Fruit fly (Drosophila melanogaster) whole organism, embryonic: ENCODE measurements around the gene CG2747.

Source experiments
- Ada2b ChIP-seq: fragments of 200-800 bp; sonication (Bioruptor generic); IDR thresholded peaks from 2 replicates; pipeline ENCODE4 v1.3.6; 2022; ENCODE audit warnings: missing biosample characterization, missing genetic modification characterization
- CG11560 ChIP-seq: fragments of 200-800 bp; sonication (Bioruptor generic); IDR thresholded peaks from 3 replicates; pipeline ENCODE4 v1.3.6; 2022; ENCODE audit warnings: missing biosample characterization, missing genetic modification characterization
- CG12155 ChIP-seq: fragments of 200-800 bp; sonication (Bioruptor generic); optimal IDR thresholded peaks from 3 replicates; lab custom pipeline; 2016; ENCODE audit warnings: missing biosample characterization, missing genetic modification characterization
- CG17802 ChIP-seq: fragments of 200-800 bp; sonication (Bioruptor generic); optimal IDR thresholded peaks from 2 replicates; lab custom pipeline; 2018; ENCODE audit warnings: missing biosample characterization, mild to moderate bottlenecking, missing genetic modification characterization, moderate library complexity
- Hmx ChIP-seq: fragments of 200-800 bp; sonication (Bioruptor generic); optimal IDR thresholded peaks from 2 replicates; lab custom pipeline; 2016; ENCODE audit warnings: missing biosample characterization, missing genetic modification characterization
- fd64A ChIP-seq: fragments of 200-800 bp; sonication (Bioruptor generic); optimal IDR thresholded peaks from 3 replicates; lab custom pipeline; 2018; ENCODE audit warnings: missing biosample characterization, mild to moderate bottlenecking, missing genetic modification characterization
- ftz-f1 ChIP-seq: fragments of 200-800 bp; sonication (Bioruptor generic); optimal IDR thresholded peaks from 2 replicates; lab custom pipeline; 2016; ENCODE audit warnings: missing biosample characterization, missing genetic modification characterization
- maf-S ChIP-seq: fragments of 200-800 bp; sonication (Bioruptor generic); optimal IDR thresholded peaks from 2 replicates; lab custom pipeline; 2016; ENCODE audit warnings: missing biosample characterization, missing genetic modification characterization
- trh ChIP-seq: fragments of 200-800 bp; sonication (Bioruptor generic); optimal IDR thresholded peaks from 2 replicates; lab custom pipeline; 2016; ENCODE audit warnings: missing biosample characterization, missing genetic modification characterization
- usp ChIP-seq: fragments of >200 bp; optimal IDR thresholded peaks from 2 replicates; lab custom pipeline; 2017; ENCODE audit warnings: missing biosample characterization, missing genetic modification characterization

dm6 chr3R:7994629-7995028 is 36.0 kb downstream of the CG2747 start:
- TF ChIP-seq maf-S (GFP tag; lab: Kevin White, UChicago) = no peak
- no peak for TF ChIP-seq CG11560 (tag; lab: Robert Waterston, UW)
- TF ChIP-seq usp (GFP tag; lab: Kevin White, UChicago) = no peak
- TF ChIP-seq fd64A (GFP tag; lab: Kevin White, UChicago) = no peak
- no peak for TF ChIP-seq Hmx (GFP tag; lab: Kevin White, UChicago)
- no peak for TF ChIP-seq trh (GFP tag; lab: Kevin White, UChicago)
- TF ChIP-seq CG12155 (GFP tag; lab: Kevin White, UChicago) = no peak
- no peak for TF ChIP-seq ftz-f1 (GFP tag; lab: Kevin White, UChicago)
- no peak for TF ChIP-seq Ada2b (GFP tag; lab: Robert Waterston, UW)
- no peak for TF ChIP-seq CG17802 (tag; lab: Kevin White, UChicago)
